Worm (Caenorhabditis elegans): ENCODE measurements around the gene col-162.
A peak's percentile ranks its signal among the peaks of the same experiment; 100 is the strongest.

Gene col-162

ce11 chrV:13406032-13406431, 35.7 kb upstream of the col-162 start, which contains the start of gene cutl-1:
TSS of gene cutl-1 (minus strand) at chrV:13406114.
- TF ChIP-seq lsy-12 (tag; optimal IDR thresholded peaks at IDR 0.05) (no peak), pha-4 (tag; optimal IDR thresholded peaks at IDR 0.05) (peak; percentile 10)

DNA sequence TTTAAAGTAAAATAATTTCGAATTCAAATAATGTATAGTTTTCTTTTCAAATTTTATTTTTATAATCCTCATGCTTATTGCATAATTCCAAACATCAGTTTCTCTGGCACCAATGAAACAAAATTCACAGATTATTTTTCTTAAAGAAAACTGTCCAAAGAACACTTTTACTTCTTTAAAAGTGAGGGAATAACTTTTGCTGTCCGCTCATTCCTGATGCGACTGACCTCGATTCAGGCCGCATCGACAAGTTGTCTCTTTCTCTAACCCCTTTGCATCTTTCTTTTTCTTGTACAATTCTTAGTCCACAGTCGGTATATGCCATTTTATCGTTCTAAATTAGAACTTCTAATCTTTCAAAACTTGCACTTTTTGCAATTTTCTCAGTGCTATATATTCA, 35.2 kb upstream of the col-162 start, which contains the start of gene F53F1.2:
F53F1.2 (plus strand) TSS at position 306 of the 400 bp plus-strand sequence.
- TF ChIP-seq fkh-10 (GFP tag; optimal IDR thresholded peaks at IDR 0.05) (no peak), nhr-23 (tag; optimal IDR thresholded peaks at IDR 0.05) (peak; percentile 52)

DNA sequence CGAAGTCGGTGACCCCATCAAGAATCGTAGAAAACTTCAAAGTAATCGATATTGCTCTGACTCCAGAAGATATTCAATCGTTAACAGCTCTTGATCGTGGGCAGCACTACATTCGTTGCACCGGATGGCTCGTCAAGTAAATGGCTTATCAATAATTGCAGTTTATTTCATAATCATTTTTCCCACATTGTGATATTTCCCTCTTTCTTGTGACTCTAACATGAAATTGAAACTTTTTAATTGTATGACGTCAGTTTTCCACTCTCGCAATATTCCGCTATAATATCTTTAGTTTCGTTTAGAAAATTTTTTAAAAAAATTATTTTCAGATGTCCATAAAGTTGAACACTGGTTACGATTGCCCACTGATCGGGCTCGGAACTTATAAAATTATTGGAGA, 33.8 kb upstream of the col-162 start, which contains the start of gene F53F1.3:
F53F1.3 (plus strand) TSS at position 330 of the 400 bp plus-strand sequence.
- TF ChIP-seq ztf-4 (tag; optimal IDR thresholded peaks at IDR 0.05) (no peak), elt-2 (tag; optimal IDR thresholded peaks at IDR 0.05) (peak; percentile 51)

ce11 chrV:13408440-13408839, 33.3 kb upstream of the col-162 start:
- TF ChIP-seq tbx-2 (tag; optimal IDR thresholded peaks at IDR 0.05) (no peak), jun-1 (tag; optimal IDR thresholded peaks at IDR 0.05) (no peak), ama-1 (optimal IDR thresholded peaks at IDR 0.05) (no peak), elt-1 (tag; optimal IDR thresholded peaks at IDR 0.05) (no peak), egl-27 (tag; optimal IDR thresholded peaks at IDR 0.05) (no peak), nfya-1 (tag; optimal IDR thresholded peaks at IDR 0.05; ENCODE audit: insufficient read depth) (no peak), unc-39 (tag; optimal IDR thresholded peaks at IDR 0.05) (no peak), lin-39 (tag; optimal IDR thresholded peaks at IDR 0.05) (no peak), nhr-43 (tag; optimal IDR thresholded peaks at IDR 0.05; ENCODE audit: poor library complexity, severe bottlenecking) (no peak), zag-1 (tag; optimal IDR thresholded peaks at IDR 0.05) (no peak), ceh-9 (tag; optimal IDR thresholded peaks at IDR 0.05) (no peak), hmg-11 (tag; optimal IDR thresholded peaks at IDR 0.05) (no peak), ztf-4 (tag; optimal IDR thresholded peaks at IDR 0.05) (no peak), fkh-2 (tag; optimal IDR thresholded peaks at IDR 0.05) (no peak), skn-1 (tag; optimal IDR thresholded peaks at IDR 0.05) (no peak), fos-1 (tag; optimal IDR thresholded peaks at IDR 0.05) (no peak), elt-3 (tag; optimal IDR thresholded peaks at IDR 0.05) (no peak), nhr-76 (tag; optimal IDR thresholded peaks at IDR 0.05) (no peak), egl-5 (tag; optimal IDR thresholded peaks at IDR 0.05) (no peak), mdl-1 (tag; optimal IDR thresholded peaks at IDR 0.05) (no peak)

- TF ChIP-seq nhr-237 (tag; optimal IDR thresholded peaks at IDR 0.05): no peak
- TF ChIP-seq zag-1 (tag; optimal IDR thresholded peaks at IDR 0.05): no peak
- no peak for TF ChIP-seq lin-39 (tag; optimal IDR thresholded peaks at IDR 0.05)
- TF ChIP-seq unc-39 (tag; optimal IDR thresholded peaks at IDR 0.05): no peak
- peak; percentile 41 for TF ChIP-seq pha-4 (tag; optimal IDR thresholded peaks at IDR 0.05)
- peak; percentile 8 for TF ChIP-seq nhr-23 (tag; optimal IDR thresholded peaks at IDR 0.05)
- no peak for TF ChIP-seq mdl-1 (tag; optimal IDR thresholded peaks at IDR 0.05)
- TF ChIP-seq ZK546.5 (tag; optimal IDR thresholded peaks at IDR 0.05): no peak
- TF ChIP-seq R02D3.7 (tag; optimal IDR thresholded peaks at IDR 0.05): no peak
- TF ChIP-seq hmg-11 (tag; optimal IDR thresholded peaks at IDR 0.05): no peak
- no peak for TF ChIP-seq nhr-77 (tag; optimal IDR thresholded peaks at IDR 0.05)
- no peak for TF ChIP-seq elt-1 (tag; optimal IDR thresholded peaks at IDR 0.05)
- no peak for TF ChIP-seq nfya-1 (tag; optimal IDR thresholded peaks at IDR 0.05; ENCODE audit: insufficient read depth)
- TF ChIP-seq nhr-43 (tag; optimal IDR thresholded peaks at IDR 0.05; ENCODE audit: poor library complexity, severe bottlenecking): peak; percentile 23
- no peak for TF ChIP-seq ztf-4 (tag; optimal IDR thresholded peaks at IDR 0.05)
- TF ChIP-seq ceh-82 (tag; optimal IDR thresholded peaks at IDR 0.05): no peak
- TF ChIP-seq ceh-28 (tag; optimal IDR thresholded peaks at IDR 0.05): no peak
These were observed 32.7 kb upstream of the col-162 start for ce11 chrV:13409089-13409488.

- TF ChIP-seq nhr-25 (tag; optimal IDR thresholded peaks at IDR 0.05): peak; percentile 69
- no peak for TF ChIP-seq ceh-9 (tag; optimal IDR thresholded peaks at IDR 0.05)
These were observed 31.1 kb upstream of the col-162 start, which contains the start of gene F53F1.4 for ce11 chrV:13410688-13411087. TSS of gene F53F1.4 (plus strand) at chrV:13411077.
